Fruit fly (Drosophila melanogaster) whole organism, pupa: ENCODE results near the gene PCNA2.

Experiments
- CG10348 ChIP-seq: fragments of 200-800 bp; sonication (Bioruptor generic); IDR thresholded peaks from 2 replicates; pipeline ENCODE4 v1.3.6; 2022; ENCODE audit warnings: missing biosample characterization, missing genetic modification characterization
- CG12605 ChIP-seq: fragments of 200-800 bp; sonication (Bioruptor generic); IDR thresholded peaks from 2 replicates; pipeline ENCODE4 v1.3.6; 2022; ENCODE audit warnings: missing biosample characterization, missing genetic modification characterization
- CG13204 ChIP-seq: fragments of 200-800 bp; sonication (Bioruptor generic); optimal IDR thresholded peaks from 2 replicates; lab custom pipeline; 2018; ENCODE audit warnings: missing biosample characterization, mild to moderate bottlenecking, missing genetic modification characterization, moderate library complexity
- CG14655 ChIP-seq: fragments of 200-800 bp; sonication (Bioruptor generic); optimal IDR thresholded peaks from 3 replicates; lab custom pipeline; 2017; ENCODE audit warnings: mild to moderate bottlenecking, missing biosample characterization, missing genetic modification reagents, missing genetic modification characterization
- CG15710 ChIP-seq: fragments of 200-800 bp; sonication (Bioruptor generic); optimal IDR thresholded peaks from 2 replicates; lab custom pipeline; 2018; ENCODE audit warnings: missing biosample characterization, mild to moderate bottlenecking, missing genetic modification characterization, moderate library complexity
- CG17806 ChIP-seq: fragments of 200-800 bp; sonication (Bioruptor generic); optimal IDR thresholded peaks from 2 replicates; lab custom pipeline; 2018; ENCODE audit warnings: missing biosample characterization, mild to moderate bottlenecking, missing genetic modification characterization, moderate library complexity
- CG32121 ChIP-seq: fragments of 200-800 bp; sonication (Bioruptor generic); IDR thresholded peaks from 2 replicates; pipeline ENCODE4 v1.3.6; 2022; ENCODE audit warnings: missing biosample characterization, missing genetic modification characterization
- CG34367 ChIP-seq: fragments of 200-800 bp; sonication (Bioruptor generic); optimal IDR thresholded peaks from 2 replicates; lab custom pipeline; 2018; ENCODE audit warnings: missing biosample characterization, mild to moderate bottlenecking, missing genetic modification characterization
- CG4496 ChIP-seq: fragments of 200-800 bp; sonication (Bioruptor generic); IDR thresholded peaks from 3 replicates; pipeline ENCODE4 v1.3.6; 2022; ENCODE audit warnings: missing biosample characterization, missing genetic modification characterization
- CG8159 ChIP-seq: fragments of 200-800 bp; sonication (Bioruptor generic); optimal IDR thresholded peaks from 3 replicates; lab custom pipeline; 2018; ENCODE audit warnings: missing biosample characterization, mild to moderate bottlenecking, missing genetic modification characterization, moderate library complexity
- CG8301 ChIP-seq: fragments of 200-800 bp; sonication (Bioruptor generic); optimal IDR thresholded peaks from 2 replicates; lab custom pipeline; 2018; ENCODE audit warnings: missing biosample characterization, mild to moderate bottlenecking, missing genetic modification characterization
- CG9948 ChIP-seq: fragments of 200-800 bp; sonication (Bioruptor generic); optimal IDR thresholded peaks from 2 replicates; lab custom pipeline; 2018; ENCODE audit warnings: missing biosample characterization, mild to moderate bottlenecking, missing genetic modification characterization, moderate library complexity
- D1 ChIP-seq: fragments of 200-800 bp; sonication (Bioruptor generic); optimal IDR thresholded peaks from 2 replicates; lab custom pipeline; 2018; ENCODE audit warnings: missing biosample characterization, mild to moderate bottlenecking, missing genetic modification characterization, moderate library complexity
- EcR ChIP-seq: fragments of 200-800 bp; sonication (Bioruptor generic); optimal IDR thresholded peaks from 3 replicates; lab custom pipeline; 2019; ENCODE audit warnings: missing biosample characterization, missing genetic modification characterization, mild to moderate bottlenecking, moderate library complexity, missing genetic modification reagents
- Ets98B ChIP-seq: fragments of 200-800 bp; sonication (Bioruptor generic); IDR thresholded peaks from 2 replicates; pipeline ENCODE4 v1.3.6; 2022; ENCODE audit warnings: missing biosample characterization, missing genetic modification characterization
- Pif1A ChIP-seq: fragments of 200-800 bp; sonication (Bioruptor generic); optimal IDR thresholded peaks from 3 replicates; lab custom pipeline; 2016; ENCODE audit warnings: missing biosample characterization, missing genetic modification characterization
- Pif1B ChIP-seq: fragments of 200-800 bp; sonication (Bioruptor generic); optimal IDR thresholded peaks from 3 replicates; lab custom pipeline; 2016; ENCODE audit warnings: missing biosample characterization, missing genetic modification characterization
- Snoo ChIP-seq: fragments of 200-800 bp; sonication (Bioruptor generic); optimal IDR thresholded peaks from 3 replicates; lab custom pipeline; 2017; ENCODE audit warnings: missing biosample characterization, mild to moderate bottlenecking, missing genetic modification characterization, inconsistent platforms
- fd96Ca ChIP-seq: fragments of 200-800 bp; sonication (Bioruptor generic); IDR thresholded peaks from 3 replicates; pipeline ENCODE4 v1.3.6; 2022; ENCODE audit warnings: missing biosample characterization, missing genetic modification characterization
- gl ChIP-seq: fragments of 200-800 bp; sonication (Bioruptor generic); optimal IDR thresholded peaks from 2 replicates; lab custom pipeline; 2018; ENCODE audit warnings: missing biosample characterization, mild to moderate bottlenecking, missing genetic modification characterization
- rn ChIP-seq: fragments of 200-800 bp; sonication (Bioruptor generic); IDR thresholded peaks from 2 replicates; pipeline ENCODE4 v1.3.6; 2022; ENCODE audit warnings: missing biosample characterization, missing genetic modification characterization

PCNA2 gene

DNA sequence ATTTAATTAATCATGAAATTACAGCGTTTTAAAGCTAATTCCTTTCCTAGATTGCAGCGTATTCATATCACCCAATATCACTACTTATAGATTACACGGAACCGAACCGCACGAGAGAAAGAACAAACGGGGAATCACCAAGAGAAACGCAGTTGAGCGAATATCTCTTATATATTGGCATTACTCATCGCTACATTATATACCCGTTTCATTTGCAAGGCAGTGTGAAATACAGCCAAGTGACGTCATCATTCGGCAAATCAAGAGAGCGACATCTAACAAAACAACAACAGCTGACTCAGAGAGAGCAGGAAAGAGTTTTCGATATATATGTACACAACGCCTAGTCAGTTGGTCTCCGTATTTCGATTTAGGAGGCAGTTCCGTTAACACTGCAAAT, 35.6 kb downstream of the PCNA2 start, which contains the start of gene Tep4:
TSS of gene Tep4 (plus strand) at position 350 of the 400 bp plus-strand sequence.
- TF ChIP-seq CG12605 (GFP tag; lab: Robert Waterston, UW) (0 out of 2 replicates have a peak, but pooled peaks have one; percentile 7), EcR (peak; percentile 31), CG34367 (no peak)

- TF ChIP-seq CG13204 (GFP tag; lab: Kevin White, UChicago) (no peak), CG8159 (tag; lab: Kevin White, UChicago) (peak; percentile 83), Ets98B (GFP tag; lab: Robert Waterston, UW) (0 out of 2 replicates have a peak, but pooled peaks have one; percentile 12), gl (tag; lab: Kevin White, UChicago) (no peak), CG14655 (GFP tag; lab: Kevin White, UChicago) (no peak), CG32121 (no peak), D1 (tag; lab: Kevin White, UChicago) (no peak), Pif1B (GFP tag; lab: Kevin White, UChicago) (peak; percentile 34), CG12605 (GFP tag; lab: Robert Waterston, UW) (no peak)
Observed at dm6 chr2L:19546869-19547710, 36.7 kb downstream of the PCNA2 start, which contains the start of gene CG10337. Gene CG10337, minus strand, starts transcription at chr2L:19546959.

DNA sequence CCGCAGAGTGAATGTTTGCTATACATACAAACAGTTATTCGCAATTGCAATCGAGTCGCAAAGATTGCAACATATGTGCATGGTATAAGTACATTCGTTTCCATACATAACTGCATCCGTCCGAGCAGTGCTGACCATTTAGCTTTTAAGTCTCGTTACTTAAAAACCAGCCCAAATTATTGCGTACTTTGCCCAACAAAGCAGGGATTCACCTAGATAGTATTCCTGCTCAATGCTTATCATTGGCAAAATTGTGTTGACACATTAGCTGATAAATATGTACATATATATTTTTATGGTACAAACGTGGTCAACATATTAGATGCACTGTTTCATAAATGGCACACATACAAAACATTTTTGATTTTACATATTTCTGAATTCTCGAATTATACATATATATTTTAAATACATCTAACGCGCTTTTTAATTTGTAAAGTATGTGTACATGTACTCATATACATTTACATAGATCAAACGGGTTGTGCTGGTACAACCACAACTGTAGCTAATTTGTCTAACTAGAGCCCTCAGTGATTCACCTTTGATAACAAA, 40.7 kb downstream of the PCNA2 start:
- TF ChIP-seq Pif1A (GFP tag; lab: Kevin White, UChicago): no peak

DNA sequence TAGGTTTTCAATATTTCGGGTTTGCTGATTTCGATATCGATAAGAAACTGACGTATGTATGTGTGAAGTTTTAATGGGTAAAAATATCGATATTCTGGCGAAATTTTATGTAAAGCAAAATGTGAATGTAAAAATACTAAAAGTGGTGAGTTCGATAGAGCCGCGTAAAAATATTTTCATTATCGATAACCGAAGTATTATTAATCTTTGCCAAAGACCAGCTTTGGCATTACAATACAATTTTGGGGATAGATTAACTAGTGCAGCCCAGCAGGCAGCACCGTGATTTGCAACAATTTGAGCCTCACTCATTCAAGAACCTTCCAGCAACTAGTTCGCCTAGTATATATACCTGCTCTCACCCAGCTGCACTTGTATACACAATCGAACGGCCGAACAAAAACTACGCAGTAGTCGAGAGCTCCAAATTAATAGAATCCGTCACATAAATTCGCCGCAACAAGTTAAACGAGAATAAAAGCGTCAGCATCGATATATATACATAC, 41.5 kb downstream of the PCNA2 start:
- TF ChIP-seq Ets98B (GFP tag; lab: Robert Waterston, UW) (0 out of 2 replicates have a peak, but pooled peaks have one; percentile 7), gl (tag; lab: Kevin White, UChicago) (no peak), CG12605 (GFP tag; lab: Robert Waterston, UW) (peak; percentile 17; the same call in 1 of the 2 replicates)
- TF ChIP-seq, all 21 proteins: peak for 2

dm6 chr2L:19540307-19540706, 43.5 kb downstream of the PCNA2 start, which contains the start of gene CG13081:
Gene CG13081, plus strand, starts transcription at chr2L:19540607.
- TF ChIP-seq Pif1A (GFP tag; lab: Kevin White, UChicago): no peak
- no peak for TF ChIP-seq rn (GFP tag; lab: Robert Waterston, UW)
- no peak for TF ChIP-seq CG12605 (GFP tag; lab: Robert Waterston, UW)
- no peak for TF ChIP-seq gl (tag; lab: Kevin White, UChicago)
- no peak for TF ChIP-seq CG8301 (tag; lab: Kevin White, UChicago)
- no peak for TF ChIP-seq D1 (tag; lab: Kevin White, UChicago)
- no peak for TF ChIP-seq fd96Ca
- TF ChIP-seq Ets98B (GFP tag; lab: Robert Waterston, UW): no peak
- no peak for TF ChIP-seq CG32121
- no peak for TF ChIP-seq CG8159 (tag; lab: Kevin White, UChicago)
- no peak for TF ChIP-seq CG14655 (GFP tag; lab: Kevin White, UChicago)
- no peak for TF ChIP-seq CG9948 (tag; lab: Kevin White, UChicago)
- no peak for TF ChIP-seq Snoo
- no peak for TF ChIP-seq CG10348
- TF ChIP-seq CG34367: no peak
- TF ChIP-seq CG17806: no peak
- TF ChIP-seq EcR: no peak
- no peak for TF ChIP-seq CG4496 (GFP tag; lab: Robert Waterston, UW)
- no peak for TF ChIP-seq Pif1B (GFP tag; lab: Kevin White, UChicago)
- no peak for TF ChIP-seq CG13204 (GFP tag; lab: Kevin White, UChicago)

DNA sequence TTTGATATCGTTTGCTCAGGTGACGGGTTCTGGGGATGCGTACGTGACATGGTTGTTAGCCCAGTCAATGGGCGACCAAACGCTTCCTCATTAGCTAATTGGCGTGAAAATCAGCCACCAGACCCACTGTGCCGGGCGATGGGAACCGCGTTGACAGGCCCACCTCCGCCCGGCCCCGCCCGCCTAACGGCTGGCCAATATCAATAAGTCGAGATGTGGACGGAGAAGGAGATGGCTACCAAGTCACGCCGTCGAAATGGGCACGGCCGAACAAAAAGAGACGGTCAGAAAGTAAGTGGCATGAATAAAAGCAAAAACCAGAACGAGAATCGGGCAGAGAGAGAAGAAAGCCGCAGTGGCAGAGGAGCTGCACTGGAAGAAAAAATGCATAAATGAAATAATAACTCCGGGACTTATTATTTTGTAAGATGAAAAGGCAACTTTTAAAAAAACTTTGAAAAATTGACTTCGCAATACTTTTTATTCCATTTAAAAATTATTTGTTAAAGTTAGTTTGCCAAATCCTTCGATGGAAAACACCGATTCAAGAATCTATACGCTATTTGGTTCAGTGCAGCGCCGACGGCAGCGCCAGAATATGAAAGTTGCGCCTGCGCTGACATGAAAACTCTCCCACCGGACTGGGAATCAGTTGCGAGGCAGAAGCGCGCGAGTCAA, 45.9 kb downstream of the PCNA2 start, which contains the start of gene CG13082:
TSS of gene CG13082 (plus strand) at position 647 of the 678 bp plus-strand sequence.
- peak; percentile 83 for TF ChIP-seq Ets98B (GFP tag; lab: Robert Waterston, UW)
- peak; percentile 97 for TF ChIP-seq CG14655 (GFP tag; lab: Kevin White, UChicago)
- TF ChIP-seq CG9948 (tag; lab: Kevin White, UChicago): peak; percentile 75
- TF ChIP-seq CG32121: peak; percentile 49
- peak; percentile 93 for TF ChIP-seq Snoo
- no peak for TF ChIP-seq D1 (tag; lab: Kevin White, UChicago)
- peak; percentile 89 for TF ChIP-seq Pif1B (GFP tag; lab: Kevin White, UChicago)
- TF ChIP-seq CG12605 (GFP tag; lab: Robert Waterston, UW): peak; percentile 75
- TF ChIP-seq rn (GFP tag; lab: Robert Waterston, UW): no peak
- peak; percentile 11 for TF ChIP-seq EcR
- peak; percentile 83 for TF ChIP-seq CG4496 (GFP tag; lab: Robert Waterston, UW)
- peak; percentile 83 for TF ChIP-seq CG8159 (tag; lab: Kevin White, UChicago)
- TF ChIP-seq gl (tag; lab: Kevin White, UChicago): no peak
- peak; percentile 44 for TF ChIP-seq CG13204 (GFP tag; lab: Kevin White, UChicago)
- peak; percentile 79 for TF ChIP-seq CG15710
- peak; percentile 81 for TF ChIP-seq fd96Ca
- peak; percentile 97 for TF ChIP-seq CG8301 (tag; lab: Kevin White, UChicago)
- TF ChIP-seq CG34367: peak; percentile 56
- peak; percentile 72 for TF ChIP-seq CG17806
- TF ChIP-seq Pif1A (GFP tag; lab: Kevin White, UChicago): peak; percentile 85
- TF ChIP-seq CG10348: no peak
